Fruit fly (Drosophila melanogaster): ENCODE data around the gene Pop1.
A peak's percentile ranks its signal among the peaks of the same experiment; 100 is the strongest.

The Pop1 gene

DNA sequence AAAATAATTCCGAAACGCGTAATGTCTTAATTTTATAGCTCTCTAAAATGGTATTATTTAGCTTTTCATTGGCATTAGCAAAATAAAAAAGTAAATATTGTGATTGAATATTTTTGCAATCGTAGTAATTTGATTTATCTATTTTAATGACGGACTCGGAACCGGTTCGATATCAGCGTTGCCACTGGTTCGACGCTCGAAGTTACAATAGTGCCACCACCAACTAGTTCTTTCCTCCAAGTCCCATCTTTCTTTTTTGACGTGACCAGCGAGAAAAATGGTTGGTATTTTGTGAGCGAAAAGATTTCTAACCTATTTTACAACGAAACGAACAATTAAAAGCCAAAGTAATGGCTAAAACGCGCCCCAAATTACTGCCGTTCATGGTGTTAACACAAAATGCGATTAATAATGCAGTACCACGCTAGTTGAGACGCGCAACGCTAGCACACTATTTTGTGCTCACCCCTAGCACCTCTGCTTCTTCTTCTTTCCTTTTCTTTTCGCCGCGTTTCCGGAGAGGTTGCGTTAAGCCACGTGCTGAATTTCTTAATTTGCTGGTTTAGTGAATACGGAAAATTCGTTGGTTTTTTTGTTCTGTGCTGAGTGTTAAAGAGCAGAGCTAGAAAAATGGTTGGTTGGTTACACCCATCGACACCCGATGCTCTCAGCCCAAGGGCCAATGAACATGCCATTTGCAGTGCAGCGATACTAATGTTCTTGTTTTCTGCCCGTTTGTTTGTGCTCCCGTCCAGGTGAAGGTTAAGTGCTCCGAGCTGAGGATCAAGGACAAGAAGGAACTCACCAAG is 50.0 kb downstream of the Pop1 start, which contains the start of gene RpL35 (continued):
- TF ChIP-seq CG31441 (GFP tag; IDR thresholded peaks at IDR 0.05) = peak; percentile 15; the same call in 1 of the 2 replicates
- peak; percentile 18 for TF ChIP-seq jumu (GFP tag; optimal IDR thresholded peaks at IDR 0.05)
- no peak for TF ChIP-seq CG10366 (GFP tag; IDR thresholded peaks at IDR 0.05)
- peak; percentile 46 for TF ChIP-seq unpg (GFP tag; optimal IDR thresholded peaks at IDR 0.05)
- TF ChIP-seq CG10654 (GFP tag; optimal IDR thresholded peaks at IDR 0.05) = peak; percentile 13
- TF ChIP-seq CG8388 (GFP tag; optimal IDR thresholded peaks at IDR 0.05) = peak; percentile 13
- TF ChIP-seq NC2α (GFP tag; optimal IDR thresholded peaks at IDR 0.05) = no peak
- TF ChIP-seq Taf1 (GFP tag; IDR thresholded peaks at IDR 0.05) = no peak
- TF ChIP-seq CG12071 (GFP tag; optimal IDR thresholded peaks at IDR 0.05) = peak; percentile 68
- peak; percentile 13 for TF ChIP-seq zfh2 (GFP tag; optimal IDR thresholded peaks at IDR 0.05)
- TF ChIP-seq Dip3 (GFP tag; optimal IDR thresholded peaks at IDR 0.05) = peak; percentile 33
- peak in 1 of 2 experiments; percentile 26 for TF ChIP-seq bsh (GFP tag; optimal IDR thresholded peaks at IDR 0.05)
- peak; percentile 51 for TF ChIP-seq pfk (GFP tag; optimal IDR thresholded peaks at IDR 0.05)
- no peak for TF ChIP-seq croc (GFP tag; conservative IDR thresholded peaks at IDR 0.05)
- TF ChIP-seq lov (optimal IDR thresholded peaks at IDR 0.05) = no peak
- no peak for TF ChIP-seq lov (GFP tag; IDR thresholded peaks at IDR 0.05)
- TF ChIP-seq sob (GFP tag; IDR thresholded peaks at IDR 0.05) = peak; percentile 48; the same call in 1 of the 2 replicates
- peak; percentile 16 for TF ChIP-seq CG7271 (tag; optimal IDR thresholded peaks at IDR 0.05)
- 0 out of 2 replicates have a peak, but pooled peaks have one; percentile 17 for TF ChIP-seq sim (GFP tag; IDR thresholded peaks at IDR 0.05)
- peak; percentile 32 for TF ChIP-seq CG7786 (GFP tag; optimal IDR thresholded peaks at IDR 0.05)
- TF ChIP-seq CG17385 (GFP tag; optimal IDR thresholded peaks at IDR 0.05) = peak; percentile 96
- peak; percentile 55 for TF ChIP-seq CG1603 (tag; optimal IDR thresholded peaks at IDR 0.05)
- TF ChIP-seq D (optimal IDR thresholded peaks at IDR 0.05) = peak; percentile 53
- TF ChIP-seq D (GFP tag; optimal IDR thresholded peaks at IDR 0.05) = peak; percentile 12
- TF ChIP-seq CG13624 (GFP tag; optimal IDR thresholded peaks at IDR 0.05) = peak; percentile 47
- peak; percentile 52 for TF ChIP-seq CG6854 (GFP tag; optimal IDR thresholded peaks at IDR 0.05)
- no peak for TF ChIP-seq Rx (GFP tag; IDR thresholded peaks at IDR 0.05)
- TF ChIP-seq shn (GFP tag; optimal IDR thresholded peaks at IDR 0.05) = no peak
- TF ChIP-seq cad (GFP tag; optimal IDR thresholded peaks at IDR 0.05) = no peak
- no peak for TF ChIP-seq ab (GFP tag; optimal IDR thresholded peaks at IDR 0.05)
- TF ChIP-seq CG14860 (GFP tag; IDR thresholded peaks at IDR 0.05; ENCODE audit: partially characterized antibody) = no peak
- TF ChIP-seq CG4404 (GFP tag; IDR thresholded peaks at IDR 0.05) = no peak
- TF ChIP-seq CG9609 (GFP tag; optimal IDR thresholded peaks at IDR 0.05) = peak; percentile 45
- peak; percentile 38; the same call in 1 of the 3 replicates for TF ChIP-seq vnd (GFP tag; IDR thresholded peaks at IDR 0.05; ENCODE audit: partially characterized antibody)
- TF ChIP-seq Poxn (GFP tag; IDR thresholded peaks at IDR 0.05) = no peak
- TF ChIP-seq CG14014 (GFP tag; IDR thresholded peaks at IDR 0.05) = peak; percentile 18; the same call in 1 of the 2 replicates
- TF ChIP-seq tll (GFP tag; optimal IDR thresholded peaks at IDR 0.05) = no peak
- no peak for TF ChIP-seq Kr (GFP tag; optimal IDR thresholded peaks at IDR 0.05)
- TF ChIP-seq trem (tag; optimal IDR thresholded peaks at IDR 0.05) = no peak
- peak; percentile 38 for TF ChIP-seq Side (GFP tag; optimal IDR thresholded peaks at IDR 0.05)
- TF ChIP-seq ro (GFP tag; IDR thresholded peaks at IDR 0.05) = no peak
- TF ChIP-seq eve (GFP tag; optimal IDR thresholded peaks at IDR 0.05) = no peak
- TF ChIP-seq Doc2 (GFP tag; IDR thresholded peaks at IDR 0.05) = no peak
- no peak for TF ChIP-seq oc (tag; optimal IDR thresholded peaks at IDR 0.05)
- TF ChIP-seq zfh1 (GFP tag; IDR thresholded peaks at IDR 0.05) = peak; percentile 47; the same call in 1 of the 3 replicates
- TF ChIP-seq Ada2b (GFP tag; IDR thresholded peaks at IDR 0.05) = no peak
- TF ChIP-seq CG14965 (GFP tag; optimal IDR thresholded peaks at IDR 0.05; ENCODE audit: borderline replicate concordance) = no peak
- TF ChIP-seq fd96Cb (tag; optimal IDR thresholded peaks at IDR 0.05) = no peak
- no peak for TF ChIP-seq seq (GFP tag; IDR thresholded peaks at IDR 0.05)
- peak; percentile 1 for TF ChIP-seq Deaf1 (tag; optimal IDR thresholded peaks at IDR 0.05)
